Fruit fly (Drosophila melanogaster) whole organism, embryonic: ENCODE results near the gene CG42500.

Experiments used
- CG11723 ChIP-seq: fragments of 200-800 bp; sonication (Bioruptor generic); optimal IDR thresholded peaks from 2 replicates; lab custom pipeline; 2017; ENCODE audit warnings: missing biosample characterization, mild to moderate bottlenecking, missing genetic modification characterization
- CG12071 ChIP-seq: fragments of 200-800 bp; sonication (Bioruptor generic); optimal IDR thresholded peaks from 3 replicates; lab custom pipeline; 2018; ENCODE audit warnings: missing biosample characterization, mild to moderate bottlenecking, missing genetic modification characterization
- CG12236 ChIP-seq: fragments of 200-800 bp; sonication (Bioruptor generic); optimal IDR thresholded peaks from 2 replicates; lab custom pipeline; 2016; ENCODE audit warnings: missing biosample characterization, missing genetic modification characterization
- CG15514 ChIP-seq: fragments of 200-800 bp; sonication (Bioruptor generic); optimal IDR thresholded peaks from 3 replicates; lab custom pipeline; 2017; ENCODE audit warnings: missing biosample characterization, missing genetic modification characterization, mild to moderate bottlenecking, moderate library complexity, missing genetic modification reagents
- CG17361 ChIP-seq: fragments of 200-800 bp; sonication (Bioruptor generic); IDR thresholded peaks from 3 replicates; pipeline ENCODE4 v1.3.6; 2022; ENCODE audit warnings: missing biosample characterization, missing genetic modification characterization
- CG17912 ChIP-seq: fragments of 200-800 bp; sonication (Bioruptor generic); optimal IDR thresholded peaks from 2 replicates; lab custom pipeline; 2018; ENCODE audit warnings: missing biosample characterization, mild to moderate bottlenecking, missing genetic modification characterization
- CG30020 ChIP-seq: fragments of 200-800 bp; optimal IDR thresholded peaks from 2 replicates; lab custom pipeline; 2019; ENCODE audit warnings: missing biosample characterization, mild to moderate bottlenecking, missing genetic modification characterization, moderate library complexity
- CG30403 ChIP-seq: fragments of 200-800 bp; sonication (Bioruptor generic); optimal IDR thresholded peaks from 3 replicates; lab custom pipeline; 2016; ENCODE audit warnings: missing biosample characterization, missing genetic modification characterization
- CG31224 ChIP-seq: fragments of 200-800 bp; sonication (Bioruptor generic); IDR thresholded peaks from 2 replicates; pipeline ENCODE4 v1.3.6; 2022; ENCODE audit warnings: missing biosample characterization, missing genetic modification characterization
- CG31365 ChIP-seq: fragments of 200-800 bp; sonication (Bioruptor generic); optimal IDR thresholded peaks from 2 replicates; lab custom pipeline; 2018; ENCODE audit warnings: missing biosample characterization, mild to moderate bottlenecking, missing genetic modification characterization
- CG31388 ChIP-seq: fragments of 200-800 bp; sonication (Bioruptor generic); optimal IDR thresholded peaks from 2 replicates; lab custom pipeline; 2016; ENCODE audit warnings: missing biosample characterization, missing genetic modification characterization
- CG3838 ChIP-seq: fragments of 200-800 bp; sonication (Bioruptor generic); optimal IDR thresholded peaks from 3 replicates; lab custom pipeline; 2016; ENCODE audit warnings: missing biosample characterization, missing genetic modification characterization
- CG6254 ChIP-seq: fragments of 200-800 bp; sonication (Bioruptor generic); optimal IDR thresholded peaks from 3 replicates; lab custom pipeline; 2017; ENCODE audit warnings: mild to moderate bottlenecking, missing biosample characterization, missing genetic modification reagents, missing genetic modification characterization
- CG7271 ChIP-seq: fragments of 200-800 bp; sonication (Bioruptor generic); optimal IDR thresholded peaks from 2 replicates; lab custom pipeline; 2018; ENCODE audit warnings: missing biosample characterization, mild to moderate bottlenecking, missing genetic modification characterization, moderate library complexity
- CG8924 ChIP-seq: fragments of 200-800 bp; optimal IDR thresholded peaks from 3 replicates; lab custom pipeline; 2019; ENCODE audit warnings: missing biosample characterization, mild to moderate bottlenecking, missing genetic modification characterization, moderate library complexity
- CG9437 ChIP-seq: fragments of 200-800 bp; sonication (Bioruptor generic); optimal IDR thresholded peaks from 2 replicates; lab custom pipeline; 2018; ENCODE audit warnings: missing biosample characterization, mild to moderate bottlenecking, missing genetic modification characterization
- Dbx ChIP-seq: fragments of 200-800 bp; sonication (Bioruptor generic); IDR thresholded peaks from 3 replicates; pipeline ENCODE4 v1.3.6; 2022; ENCODE audit warnings: missing biosample characterization, missing genetic modification characterization
- GATAe ChIP-seq: fragments of 200-800 bp; sonication (Bioruptor generic); conservative IDR thresholded peaks from 2 replicates; pipeline ENCODE4 v1.3.6; 2022; ENCODE audit warnings: missing biosample characterization, missing genetic modification characterization
- H15 ChIP-seq: fragments of 200-800 bp; sonication (Bioruptor generic); IDR thresholded peaks from 3 replicates; pipeline ENCODE4 v1.3.6; 2022; ENCODE audit warnings: missing biosample characterization, missing genetic modification characterization
- HLH54F ChIP-seq: fragments of 200-800 bp; sonication (Bioruptor generic); optimal IDR thresholded peaks from 3 replicates; lab custom pipeline; 2016; ENCODE audit warnings: missing biosample characterization, missing genetic modification characterization
- Hey ChIP-seq: fragments of 200-800 bp; sonication (Bioruptor generic); optimal IDR thresholded peaks from 3 replicates; lab custom pipeline; 2018; ENCODE audit warnings: missing biosample characterization, mild to moderate bottlenecking, missing genetic modification characterization
- Hr51 ChIP-seq, 2 experiments: fragments of 200-800 bp; sonication (Bioruptor generic); optimal IDR thresholded peaks; 2 replicates in 1 of 2; 3 replicates in 1 of 2; lab custom pipeline; 2016 to 2018; ENCODE audit warnings: missing biosample characterization in 2 of 2, missing genetic modification characterization in 2 of 2, mild to moderate bottlenecking in 1 of 2, moderate library complexity in 1 of 2
- Lhr ChIP-seq: fragments of 200-800 bp; sonication (Bioruptor generic); optimal IDR thresholded peaks from 3 replicates; lab custom pipeline; 2017; ENCODE audit warnings: mild to moderate bottlenecking, missing biosample characterization, missing genetic modification reagents, missing genetic modification characterization
- MBD-R2 ChIP-seq: fragments of 200-800 bp; sonication (Bioruptor generic); IDR thresholded peaks from 2 replicates; pipeline ENCODE4 v1.3.6; 2022; ENCODE audit warnings: missing biosample characterization, missing genetic modification characterization
- Nf-YB ChIP-seq: fragments of 200-800 bp; sonication (Bioruptor generic); optimal IDR thresholded peaks from 3 replicates; lab custom pipeline; 2019; ENCODE audit warnings: missing biosample characterization, mild to moderate bottlenecking, missing genetic modification characterization, moderate library complexity
- Poxn ChIP-seq: fragments of 200-800 bp; sonication (Bioruptor generic); IDR thresholded peaks from 2 replicates; pipeline ENCODE4 v1.3.6; 2022; ENCODE audit warnings: missing biosample characterization, missing genetic modification characterization
- Xrp1 ChIP-seq: fragments of 200-800 bp; sonication (Bioruptor generic); IDR thresholded peaks from 2 replicates; pipeline ENCODE4 v1.3.6; 2022; ENCODE audit warnings: missing biosample characterization, missing genetic modification characterization
- bsh ChIP-seq, 2 experiments: fragments of 200-800 bp; sonication (Bioruptor generic); optimal IDR thresholded peaks; 2 replicates each; lab custom pipeline; 2017 to 2018; ENCODE audit warnings: mild to moderate bottlenecking in 2 of 2, missing biosample characterization in 2 of 2, missing genetic modification characterization in 2 of 2, moderate library complexity in 1 of 2
- crol ChIP-seq: fragments of 200-800 bp; sonication (Bioruptor generic); IDR thresholded peaks from 2 replicates; pipeline ENCODE4 v1.3.6; 2022; ENCODE audit warnings: missing biosample characterization, missing genetic modification characterization
- da ChIP-seq: fragments of 200-800 bp; sonication (Bioruptor generic); optimal IDR thresholded peaks from 2 replicates; lab custom pipeline; 2016; ENCODE audit warnings: missing biosample characterization, missing genetic modification characterization
- dati ChIP-seq: fragments of 200-800 bp; sonication (Bioruptor generic); IDR thresholded peaks from 2 replicates; pipeline ENCODE4 v1.3.6; 2022; ENCODE audit warnings: missing biosample characterization, missing genetic modification characterization
- eve ChIP-seq, 2 experiments: fragments of >200 bp; optimal IDR thresholded peaks; 2 replicates each; lab custom pipeline; 2017; ENCODE audit warnings: missing biosample characterization in 2 of 2, missing genetic modification characterization in 2 of 2
- ewg ChIP-seq: fragments of 200-800 bp; sonication (Bioruptor generic); optimal IDR thresholded peaks from 3 replicates; lab custom pipeline; 2017; ENCODE audit warnings: mild to moderate bottlenecking, missing biosample characterization, missing genetic modification reagents, missing genetic modification characterization
- eyg ChIP-seq: fragments of 200-800 bp; sonication (Bioruptor generic); optimal IDR thresholded peaks from 3 replicates; lab custom pipeline; 2016; ENCODE audit warnings: missing biosample characterization, missing genetic modification characterization
- fru ChIP-seq: fragments of >200 bp; optimal IDR thresholded peaks from 2 replicates; lab custom pipeline; 2017
- gro ChIP-seq: fragments of 200-800 bp; sonication (Bioruptor generic); optimal IDR thresholded peaks from 2 replicates; lab custom pipeline; 2016; ENCODE audit warnings: missing biosample characterization, missing genetic modification characterization
- inv ChIP-seq: fragments of 200-800 bp; sonication (Bioruptor generic); IDR thresholded peaks from 2 replicates; pipeline ENCODE4 v1.3.6; 2022; ENCODE audit warnings: missing biosample characterization, missing genetic modification characterization; ENCODE audit not compliant: partially characterized antibody
- lmd ChIP-seq: fragments of 200-800 bp; sonication (Bioruptor generic); IDR thresholded peaks from 2 replicates; pipeline ENCODE4 v1.3.6; 2022; ENCODE audit warnings: missing biosample characterization, missing genetic modification characterization
- odd ChIP-seq: fragments of 200-800 bp; sonication (Bioruptor generic); optimal IDR thresholded peaks from 2 replicates; lab custom pipeline; 2017; ENCODE audit warnings: missing biosample characterization, mild to moderate bottlenecking, missing genetic modification characterization
- otp ChIP-seq: fragments of 200-800 bp; sonication (Bioruptor generic); IDR thresholded peaks from 3 replicates; pipeline ENCODE4, ENCODE4 v1.3.6; 2022; ENCODE audit warnings: missing biosample characterization, missing genetic modification characterization
- pzg ChIP-seq: fragments of 200-800 bp; sonication (Bioruptor generic); optimal IDR thresholded peaks from 3 replicates; lab custom pipeline; 2018; ENCODE audit warnings: missing biosample characterization, mild to moderate bottlenecking, missing genetic modification characterization, moderate library complexity
- ranshi ChIP-seq: fragments of 200-800 bp; sonication (Bioruptor generic); IDR thresholded peaks from 2 replicates; pipeline ENCODE4 v1.3.6; 2022; ENCODE audit warnings: missing biosample characterization, missing genetic modification characterization
- rib ChIP-seq: fragments of 200-800 bp; sonication (Bioruptor generic); IDR thresholded peaks from 2 replicates; pipeline ENCODE4 v1.3.6; 2022; ENCODE audit warnings: missing biosample characterization, missing genetic modification characterization
- sim ChIP-seq: fragments of 200-800 bp; sonication (Bioruptor generic); IDR thresholded peaks from 2 replicates; pipeline ENCODE4 v1.3.6; 2022; ENCODE audit warnings: missing biosample characterization, missing genetic modification characterization
- sima ChIP-seq: fragments of 200-800 bp; sonication (Bioruptor generic); optimal IDR thresholded peaks from 2 replicates; lab custom pipeline; 2016; ENCODE audit warnings: missing biosample characterization, missing genetic modification characterization
- stwl ChIP-seq: fragments of 200-800 bp; sonication (Bioruptor generic); optimal IDR thresholded peaks from 3 replicates; lab custom pipeline; 2018; ENCODE audit warnings: missing biosample characterization, mild to moderate bottlenecking, missing genetic modification characterization, moderate library complexity
- tll ChIP-seq, 2 experiments: fragments of 200-800 bp in 1 of 2; fragments of >200 bp in 1 of 2; sonication (Bioruptor generic) in 1 of 2; optimal IDR thresholded peaks; 2 replicates each; lab custom pipeline; 2017 to 2019; ENCODE audit warnings: missing biosample characterization in 2 of 2, missing genetic modification characterization in 2 of 2, mild to moderate bottlenecking in 1 of 2, moderate library complexity in 1 of 2
- tup ChIP-seq: fragments of 200-800 bp; sonication (Bioruptor generic); optimal IDR thresholded peaks from 2 replicates; lab custom pipeline; 2016; ENCODE audit warnings: missing biosample characterization, mild to moderate bottlenecking, missing genetic modification characterization, moderate library complexity
- yki ChIP-seq: fragments of >200 bp; optimal IDR thresholded peaks from 3 replicates; lab custom pipeline; 2018
- zen2 ChIP-seq: fragments of 200-800 bp; sonication (Bioruptor generic); IDR thresholded peaks from 3 replicates; pipeline ENCODE4 v1.3.6; 2022; ENCODE audit warnings: missing biosample characterization, missing genetic modification characterization; ENCODE audit not compliant: partially characterized antibody
- zfh1 ChIP-seq: fragments of 200-800 bp; sonication (Bioruptor generic); IDR thresholded peaks from 3 replicates; pipeline ENCODE4 v1.3.6; 2022; ENCODE audit warnings: missing biosample characterization, missing genetic modification characterization

CG42500 gene

dm6 chr3R:14122347-14122812 is 30.1 kb downstream of the CG42500 start, which contains the start of the genes Abi and twf (continued):
- TF ChIP-seq tll (GFP tag; optimal IDR thresholded peaks at IDR 0.05; lab: Kevin White, UChicago) (no peak), inv (GFP tag; lab: Robert Waterston, UW) (no peak), eyg (GFP tag; lab: Kevin White, UChicago) (no peak), zen2 (GFP tag; lab: Robert Waterston, UW) (no peak), HLH54F (GFP tag; lab: Kevin White, UChicago) (peak; percentile 78), Dbx (peak; percentile 75), CG15514 (peak; percentile 62), yki (no peak), CG12071 (GFP tag; lab: Kevin White, UChicago) (no peak), gro (GFP tag; lab: Kevin White, UChicago) (peak; percentile 42), CG7271 (tag; lab: Kevin White, UChicago) (no peak), bsh (GFP tag; optimal IDR thresholded peaks at IDR 0.05; lab: Kevin White, UChicago) (peak in 1 of 2 experiments; percentile 62), sim (GFP tag; lab: Robert Waterston, UW) (0 out of 2 replicates have a peak, but pooled peaks have one; percentile 19), CG17361 (peak; percentile 76), sima (GFP tag; lab: Kevin White, UChicago) (no peak), crol (GFP tag; lab: Robert Waterston, UW) (no peak), Hr51 (GFP tag; optimal IDR thresholded peaks at IDR 0.05; lab: Kevin White, UChicago) (peak; percentile 40 to 61), CG9437 (GFP tag; lab: Kevin White, UChicago) (peak; percentile 56), ranshi (peak; percentile 32; the same call in 1 of the 2 replicates), dati (no peak), zfh1 (peak; percentile 71; the same call in 2 of the 3 replicates), CG3838 (GFP tag; lab: Kevin White, UChicago) (peak; percentile 11), CG31388 (GFP tag; lab: Kevin White, UChicago) (peak; percentile 7), GATAe (GFP tag; lab: Robert Waterston, UW) (no peak), rib (GFP tag; lab: Robert Waterston, UW) (0 out of 2 replicates have a peak, but pooled peaks have one; percentile 37), Nf-YB (peak; percentile 45), CG30403 (GFP tag; lab: Kevin White, UChicago) (peak; percentile 90), lmd (GFP tag; lab: Robert Waterston, UW) (peak; percentile 54), fru (lab: Kevin White, UChicago) (no peak), pzg (GFP tag; lab: Kevin White, UChicago) (peak; percentile 52), odd (GFP tag; lab: Kevin White, UChicago) (no peak), Hey (tag; lab: Kevin White, UChicago) (no peak), stwl (tag; lab: Kevin White, UChicago) (peak; percentile 79), MBD-R2 (peak; percentile 79), tup (peak; percentile 46), H15 (GFP tag; lab: Robert Waterston, UW) (no peak; the same call in 2 of the 3 replicates), Poxn (GFP tag; lab: Robert Waterston, UW) (no peak), ewg (GFP tag; lab: Kevin White, UChicago) (peak; percentile 50), CG8924 (tag; lab: Kevin White, UChicago) (peak; percentile 24), CG6254 (GFP tag; lab: Kevin White, UChicago) (no peak), da (GFP tag; lab: Kevin White, UChicago) (peak; percentile 40), CG30020 (peak; percentile 59), CG11723 (GFP tag; lab: Kevin White, UChicago) (no peak), Xrp1 (peak; percentile 72; the same call in 1 of the 2 replicates), CG17912 (GFP tag; lab: Kevin White, UChicago) (no peak), Lhr (GFP tag; lab: Kevin White, UChicago) (peak; percentile 42), CG31224 (GFP tag; lab: Robert Waterston, UW) (peak; percentile 33; the same call in 1 of the 2 replicates), eve (GFP tag; optimal IDR thresholded peaks at IDR 0.05; lab: Kevin White, UChicago) (no peak), CG31365 (tag; lab: Kevin White, UChicago) (no peak), CG12236 (no peak), otp (GFP tag; lab: Robert Waterston, UW) (no peak)
